Fruit fly (Drosophila melanogaster) whole organism, embryonic: ENCODE measurements around the gene CG7991.

Experiments used
- Bgb ChIP-seq: fragments of 200-800 bp; sonication (Bioruptor generic); IDR thresholded peaks from 2 replicates; pipeline ENCODE4 v1.3.6; 2022; ENCODE audit warnings: missing biosample characterization, missing genetic modification characterization; ENCODE audit not compliant: partially characterized antibody
- CG10321 ChIP-seq: fragments of 200-800 bp; sonication (Bioruptor generic); IDR thresholded peaks from 2 replicates; pipeline ENCODE4 v1.3.6; 2022; ENCODE audit warnings: missing biosample characterization, missing genetic modification characterization
- CG10979 ChIP-seq: fragments of 200-800 bp; sonication (Bioruptor generic); optimal IDR thresholded peaks from 2 replicates; lab custom pipeline; 2018; ENCODE audit warnings: missing biosample characterization, mild to moderate bottlenecking, missing genetic modification characterization, moderate library complexity
- CG11398 ChIP-seq: fragments of 200-800 bp; sonication (Bioruptor generic); optimal IDR thresholded peaks from 2 replicates; lab custom pipeline; 2016; ENCODE audit warnings: missing biosample characterization, missing genetic modification characterization
- CG12071 ChIP-seq: fragments of 200-800 bp; sonication (Bioruptor generic); optimal IDR thresholded peaks from 3 replicates; lab custom pipeline; 2018; ENCODE audit warnings: missing biosample characterization, mild to moderate bottlenecking, missing genetic modification characterization
- CG13424 ChIP-seq: fragments of 200-800 bp; sonication (Bioruptor generic); optimal IDR thresholded peaks from 2 replicates; lab custom pipeline; 2019; ENCODE audit warnings: missing biosample characterization, mild to moderate bottlenecking, missing genetic modification characterization, moderate library complexity
- CG14441 ChIP-seq: fragments of 200-800 bp; sonication (Bioruptor generic); IDR thresholded peaks from 2 replicates; pipeline ENCODE4 v1.3.6; 2022; ENCODE audit warnings: missing biosample characterization, missing genetic modification characterization
- CG14710 ChIP-seq: fragments of 200-800 bp; sonication (Bioruptor generic); optimal IDR thresholded peaks from 3 replicates; lab custom pipeline; 2019; ENCODE audit warnings: missing biosample characterization, mild to moderate bottlenecking, missing genetic modification characterization, moderate library complexity
- CG15011 ChIP-seq: fragments of 200-800 bp; sonication (Bioruptor generic); optimal IDR thresholded peaks from 3 replicates; lab custom pipeline; 2018; ENCODE audit warnings: missing biosample characterization, mild to moderate bottlenecking, missing genetic modification characterization
- CG15514 ChIP-seq: fragments of 200-800 bp; sonication (Bioruptor generic); optimal IDR thresholded peaks from 3 replicates; lab custom pipeline; 2017; ENCODE audit warnings: missing biosample characterization, missing genetic modification characterization, mild to moderate bottlenecking, moderate library complexity, missing genetic modification reagents
- CG16779 ChIP-seq: fragments of 200-800 bp; sonication (Bioruptor generic); IDR thresholded peaks from 2 replicates; pipeline ENCODE4 v1.3.6; 2022; ENCODE audit warnings: missing biosample characterization, missing genetic modification characterization
- CG17802 ChIP-seq: fragments of 200-800 bp; sonication (Bioruptor generic); optimal IDR thresholded peaks from 2 replicates; lab custom pipeline; 2018; ENCODE audit warnings: missing biosample characterization, mild to moderate bottlenecking, missing genetic modification characterization, moderate library complexity
- CG18262 ChIP-seq: fragments of 200-800 bp; optimal IDR thresholded peaks from 3 replicates; lab custom pipeline; 2019; ENCODE audit warnings: missing biosample characterization, mild to moderate bottlenecking, missing genetic modification characterization, moderate library complexity
- CG3065 ChIP-seq: fragments of 200-800 bp; sonication (Bioruptor generic); optimal IDR thresholded peaks from 2 replicates; lab custom pipeline; 2016; ENCODE audit warnings: missing biosample characterization, missing genetic modification characterization
- CG34422 ChIP-seq: fragments of 200-800 bp; sonication (Bioruptor generic); IDR thresholded peaks from 3 replicates; pipeline ENCODE4 v1.3.6; 2022; ENCODE audit warnings: missing biosample characterization, missing genetic modification characterization
- CG7357 ChIP-seq: fragments of 200-800 bp; sonication (Bioruptor generic); IDR thresholded peaks from 3 replicates; pipeline ENCODE4 v1.3.6; 2022; ENCODE audit warnings: missing biosample characterization, missing genetic modification characterization
- CG7928 ChIP-seq: fragments of 200-800 bp; sonication (Bioruptor generic); optimal IDR thresholded peaks from 2 replicates; lab custom pipeline; 2017; ENCODE audit warnings: missing biosample characterization, mild to moderate bottlenecking, missing genetic modification characterization
- CTCF ChIP-seq: fragments of 200-800 bp; sonication (Bioruptor generic); optimal IDR thresholded peaks from 2 replicates; lab custom pipeline; 2017; ENCODE audit warnings: missing biosample characterization, mild to moderate bottlenecking, missing genetic modification characterization, moderate library complexity
- Hey ChIP-seq: fragments of 200-800 bp; sonication (Bioruptor generic); optimal IDR thresholded peaks from 3 replicates; lab custom pipeline; 2018; ENCODE audit warnings: missing biosample characterization, mild to moderate bottlenecking, missing genetic modification characterization
- HmgD ChIP-seq: fragments of 200-800 bp; sonication (Bioruptor generic); optimal IDR thresholded peaks from 3 replicates; lab custom pipeline; 2016; ENCODE audit warnings: missing biosample characterization, missing genetic modification characterization
- PHDP ChIP-seq: fragments of 200-800 bp; sonication (Bioruptor generic); optimal IDR thresholded peaks from 3 replicates; lab custom pipeline; 2018; ENCODE audit warnings: missing biosample characterization, mild to moderate bottlenecking, missing genetic modification characterization, moderate library complexity
- Sox100B ChIP-seq: fragments of 200-800 bp; sonication (Bioruptor generic); optimal IDR thresholded peaks from 3 replicates; lab custom pipeline; 2018; ENCODE audit warnings: missing biosample characterization, mild to moderate bottlenecking, missing genetic modification characterization
- Sox102F ChIP-seq: fragments of 200-800 bp; sonication (Bioruptor generic); optimal IDR thresholded peaks from 2 replicates; lab custom pipeline; 2018; ENCODE audit warnings: missing biosample characterization, mild to moderate bottlenecking, missing genetic modification characterization, moderate library complexity
- Trl ChIP-seq, 3 experiments: fragments of >200 bp in 2 of 3; fragments of 200-800 bp in 1 of 3; sonication (Bioruptor generic) in 1 of 3; optimal IDR thresholded peaks; 2 replicates in 1 of 3; 3 replicates in 2 of 3; lab custom pipeline; 2016 to 2017; ENCODE audit warnings: missing biosample characterization in 1 of 3, missing genetic modification characterization in 1 of 3
- Usf ChIP-seq: fragments of 200-800 bp; sonication (Bioruptor generic); optimal IDR thresholded peaks from 2 replicates; lab custom pipeline; 2017; ENCODE audit warnings: missing genotype, missing biosample characterization, missing genetic modification characterization
- Xrp1 ChIP-seq: fragments of 200-800 bp; sonication (Bioruptor generic); IDR thresholded peaks from 2 replicates; pipeline ENCODE4 v1.3.6; 2022; ENCODE audit warnings: missing biosample characterization, missing genetic modification characterization
- ase ChIP-seq: fragments of 200-800 bp; sonication (Bioruptor generic); IDR thresholded peaks from 3 replicates; pipeline ENCODE4 v1.3.6; 2022; ENCODE audit warnings: missing biosample characterization, missing genetic modification characterization
- az2 ChIP-seq: fragments of 200-800 bp; sonication (Bioruptor generic); optimal IDR thresholded peaks from 3 replicates; lab custom pipeline; 2016; ENCODE audit warnings: missing biosample characterization, missing genetic modification characterization
- crp ChIP-seq, 2 experiments: fragments of 200-800 bp; sonication (Bioruptor generic); optimal IDR thresholded peaks; 2 replicates in 1 of 2; 3 replicates in 1 of 2; lab custom pipeline; 2017; ENCODE audit warnings: missing biosample characterization in 2 of 2, missing genetic modification characterization in 2 of 2, mild to moderate bottlenecking in 1 of 2, moderate library complexity in 1 of 2
- dysf ChIP-seq: fragments of 200-800 bp; sonication (Bioruptor generic); IDR thresholded peaks from 3 replicates; pipeline ENCODE4 v1.3.6; 2022; ENCODE audit warnings: missing biosample characterization, missing genetic modification characterization
- exex ChIP-seq: fragments of 200-800 bp; sonication (Bioruptor generic); optimal IDR thresholded peaks from 4 replicates; lab custom pipeline; 2018; ENCODE audit warnings: missing biosample characterization, mild to moderate bottlenecking, missing genetic modification characterization, moderate library complexity
- gfzf ChIP-seq: fragments of 200-800 bp; sonication (Bioruptor generic); optimal IDR thresholded peaks from 2 replicates; lab custom pipeline; 2016; ENCODE audit warnings: missing biosample characterization, mild to moderate bottlenecking, missing genetic modification characterization, moderate library complexity
- gsb ChIP-seq: fragments of 200-800 bp; sonication (Bioruptor generic); IDR thresholded peaks from 2 replicates; pipeline ENCODE4 v1.3.6; 2022; ENCODE audit warnings: missing biosample characterization, missing genetic modification characterization
- gt ChIP-seq: fragments of 200-800 bp; sonication (Bioruptor generic); IDR thresholded peaks from 2 replicates; pipeline ENCODE4 v1.3.6; 2022; ENCODE audit warnings: missing biosample characterization, missing genetic modification characterization
- ham ChIP-seq: fragments of 200-800 bp; sonication (Bioruptor generic); IDR thresholded peaks from 2 replicates; pipeline ENCODE4 v1.3.6; 2022; ENCODE audit warnings: missing biosample characterization, missing genetic modification characterization
- inv ChIP-seq: fragments of 200-800 bp; sonication (Bioruptor generic); IDR thresholded peaks from 2 replicates; pipeline ENCODE4 v1.3.6; 2022; ENCODE audit warnings: missing biosample characterization, missing genetic modification characterization; ENCODE audit not compliant: partially characterized antibody
- ken ChIP-seq: fragments of 200-800 bp; sonication (Bioruptor generic); IDR thresholded peaks from 3 replicates; pipeline ENCODE4 v1.3.6; 2022; ENCODE audit warnings: missing biosample characterization, missing genetic modification characterization
- lov ChIP-seq, 2 experiments: fragments of 200-800 bp in 1 of 2; fragments of >200 bp in 1 of 2; sonication (Bioruptor generic) in 1 of 2; IDR thresholded peaks in 1 of 2; optimal IDR thresholded peaks in 1 of 2; 2 replicates in 1 of 2; 3 replicates in 1 of 2; pipeline versions ENCODE4 v1.3.6 to Lab custom; 2017 to 2022; ENCODE audit warnings: missing biosample characterization in 1 of 2, missing genetic modification characterization in 1 of 2
- nerfin-2 ChIP-seq: fragments of 200-800 bp; sonication (Bioruptor generic); IDR thresholded peaks from 2 replicates; pipeline ENCODE4 v1.3.6; 2022; ENCODE audit warnings: missing biosample characterization, missing genetic modification characterization; ENCODE audit not compliant: partially characterized antibody
- nmo ChIP-seq: fragments of 200-800 bp; sonication (Bioruptor generic); optimal IDR thresholded peaks from 2 replicates; lab custom pipeline; 2018; ENCODE audit warnings: missing biosample characterization, mild to moderate bottlenecking, missing genetic modification characterization, moderate library complexity
- peb ChIP-seq: fragments of 200-800 bp; sonication (Bioruptor generic); IDR thresholded peaks from 2 replicates; pipeline ENCODE4 v1.3.6; 2022; ENCODE audit warnings: missing biosample characterization, missing genetic modification characterization
- pfk ChIP-seq: fragments of 200-800 bp; sonication (Bioruptor generic); optimal IDR thresholded peaks from 2 replicates; lab custom pipeline; 2018; ENCODE audit warnings: missing biosample characterization, mild to moderate bottlenecking, missing genetic modification characterization, moderate library complexity
- pita ChIP-seq: fragments of 200-800 bp; sonication (Bioruptor generic); optimal IDR thresholded peaks from 2 replicates; lab custom pipeline; 2017; ENCODE audit warnings: missing biosample characterization, mild to moderate bottlenecking, missing genetic modification characterization
- psq ChIP-seq: fragments of 200-800 bp; sonication (Bioruptor generic); optimal IDR thresholded peaks from 2 replicates; lab custom pipeline; 2017; ENCODE audit warnings: missing biosample characterization, missing genetic modification characterization
- ranshi ChIP-seq: fragments of 200-800 bp; sonication (Bioruptor generic); IDR thresholded peaks from 2 replicates; pipeline ENCODE4 v1.3.6; 2022; ENCODE audit warnings: missing biosample characterization, missing genetic modification characterization
- sc ChIP-seq, 3 experiments: fragments of >200 bp in 2 of 3; fragments of 200-800 bp in 1 of 3; sonication (Bioruptor generic) in 1 of 3; optimal IDR thresholded peaks; 2 replicates in 2 of 3; 3 replicates in 1 of 3; lab custom pipeline; 2017; ENCODE audit warnings: mild to moderate bottlenecking in 1 of 3, missing biosample characterization in 1 of 3, missing genetic modification characterization in 1 of 3, missing genetic modification reagents in 1 of 3
- stwl ChIP-seq: fragments of 200-800 bp; sonication (Bioruptor generic); optimal IDR thresholded peaks from 3 replicates; lab custom pipeline; 2018; ENCODE audit warnings: missing biosample characterization, mild to moderate bottlenecking, missing genetic modification characterization, moderate library complexity
- tio ChIP-seq: fragments of 200-800 bp; sonication (Bioruptor generic); optimal IDR thresholded peaks from 2 replicates; lab custom pipeline; 2017; ENCODE audit warnings: missing biosample characterization, missing genetic modification characterization, inconsistent platforms
- trh ChIP-seq: fragments of 200-800 bp; sonication (Bioruptor generic); optimal IDR thresholded peaks from 2 replicates; lab custom pipeline; 2016; ENCODE audit warnings: missing biosample characterization, missing genetic modification characterization
- unpg ChIP-seq: fragments of 200-800 bp; sonication (Bioruptor generic); optimal IDR thresholded peaks from 3 replicates; lab custom pipeline; 2018; ENCODE audit warnings: missing biosample characterization, mild to moderate bottlenecking, missing genetic modification characterization, moderate library complexity

Gene CG7991

DNA sequence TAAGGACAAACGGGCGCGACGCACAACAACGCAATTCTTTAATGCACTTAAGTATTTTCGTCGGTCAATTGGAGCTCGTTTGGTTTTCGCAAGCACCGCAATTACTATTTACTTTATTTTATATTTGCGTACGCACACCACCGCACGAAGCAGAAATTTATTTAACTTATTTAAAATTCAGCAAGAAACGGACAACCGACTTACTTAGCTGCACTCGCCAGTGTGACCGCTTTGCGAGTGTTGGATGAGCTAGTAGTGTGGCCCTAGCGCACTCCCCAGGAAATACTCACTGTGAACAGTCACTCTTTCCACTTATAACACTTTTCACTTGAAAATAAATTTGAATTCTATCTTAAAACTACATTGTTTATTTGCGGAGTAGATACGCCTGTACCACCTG, 56.4 kb downstream of the CG7991 start, which contains the start of gene drpr (continued):
- no peak for TF ChIP-seq PHDP
- TF ChIP-seq stwl (tag; lab: Kevin White, UChicago) = peak; percentile 70
- no peak for TF ChIP-seq pita (GFP tag; lab: Kevin White, UChicago)
- TF ChIP-seq Bgb (GFP tag; lab: Robert Waterston, UW) = peak; percentile 36; the same call in 1 of the 2 replicates
- TF ChIP-seq CG10321 (GFP tag; lab: Robert Waterston, UW) = no peak
- peak; percentile 20 for TF ChIP-seq CG10979
- TF ChIP-seq ken (GFP tag; lab: Robert Waterston, UW) = 0 out of 3 replicates have a peak, but pooled peaks have one; percentile 3
- no peak for TF ChIP-seq nerfin-2 (GFP tag; lab: Robert Waterston, UW)
- TF ChIP-seq Sox100B (GFP tag; lab: Kevin White, UChicago) = peak; percentile 24
- no peak; the same call in 1 of the 2 replicates for TF ChIP-seq ranshi (GFP tag; lab: Robert Waterston, UW)
- no peak for TF ChIP-seq peb (GFP tag; lab: Robert Waterston, UW)
- no peak for TF ChIP-seq Xrp1 (GFP tag; lab: Robert Waterston, UW)
- TF ChIP-seq CG7928 (GFP tag; lab: Kevin White, UChicago) = no peak
- no peak for TF ChIP-seq dysf (GFP tag; lab: Robert Waterston, UW)
- TF ChIP-seq Hey (tag; lab: Kevin White, UChicago) = no peak
- no peak for TF ChIP-seq CG15011 (GFP tag; lab: Kevin White, UChicago)
- TF ChIP-seq Usf = no peak
- no peak for TF ChIP-seq CG7357
- TF ChIP-seq CG15514 (GFP tag; lab: Kevin White, UChicago) = peak; percentile 82
- TF ChIP-seq HmgD (GFP tag; lab: Kevin White, UChicago) = peak; percentile 9
- TF ChIP-seq gt (GFP tag; lab: Robert Waterston, UW) = no peak
- no peak for TF ChIP-seq CTCF (GFP tag; lab: Kevin White, UChicago)
- TF ChIP-seq CG14441 (GFP tag; lab: Robert Waterston, UW) = peak; percentile 14; the same call in 1 of the 2 replicates
- peak; percentile 36 for TF ChIP-seq nmo (GFP tag; lab: Kevin White, UChicago)
- no peak for TF ChIP-seq ase (GFP tag; lab: Robert Waterston, UW)
- no peak for TF ChIP-seq ham (GFP tag; lab: Robert Waterston, UW)
- TF ChIP-seq CG18262 (tag; lab: Kevin White, UChicago) = peak; percentile 42
- no peak for TF ChIP-seq crp (GFP tag; optimal IDR thresholded peaks at IDR 0.05; lab: Kevin White, UChicago)
- TF ChIP-seq CG11398 (GFP tag; lab: Kevin White, UChicago) = no peak
- no peak for TF ChIP-seq inv (GFP tag; lab: Robert Waterston, UW)
- no peak for TF ChIP-seq psq
- no peak for TF ChIP-seq tio (GFP tag; lab: Kevin White, UChicago)
- TF ChIP-seq gsb = no peak
- TF ChIP-seq gfzf = peak; percentile 94
- TF ChIP-seq sc (optimal IDR thresholded peaks at IDR 0.05; lab: Kevin White, UChicago) = no peak
- no peak for TF ChIP-seq sc (GFP tag; optimal IDR thresholded peaks at IDR 0.05; lab: Kevin White, UChicago)
- peak; percentile 74 for TF ChIP-seq CG14710 (tag; lab: Kevin White, UChicago)
- TF ChIP-seq Sox102F (GFP tag; lab: Kevin White, UChicago) = no peak
- no peak for TF ChIP-seq CG16779 (GFP tag; lab: Robert Waterston, UW)
- TF ChIP-seq pfk (GFP tag; lab: Kevin White, UChicago) = no peak
- TF ChIP-seq unpg (GFP tag; lab: Kevin White, UChicago) = peak; percentile 13
- TF ChIP-seq CG17802 = no peak
- no peak for TF ChIP-seq trh (GFP tag; lab: Kevin White, UChicago)
- TF ChIP-seq CG34422 (GFP tag; lab: Robert Waterston, UW) = peak; percentile 71
- no peak for TF ChIP-seq lov (optimal IDR thresholded peaks at IDR 0.05; lab: Kevin White, UChicago)
- no peak for TF ChIP-seq lov (GFP tag; IDR thresholded peaks at IDR 0.05; lab: Robert Waterston, UW)
- TF ChIP-seq Trl (optimal IDR thresholded peaks at IDR 0.05; lab: Kevin White, UChicago) = no peak
- TF ChIP-seq Trl (GFP tag; optimal IDR thresholded peaks at IDR 0.05; lab: Kevin White, UChicago) = peak; percentile 2
- TF ChIP-seq CG3065 (GFP tag; lab: Kevin White, UChicago) = no peak
- no peak for TF ChIP-seq az2 (GFP tag; lab: Kevin White, UChicago)
- TF ChIP-seq CG12071 = no peak
- TF ChIP-seq CG13424 (tag; lab: Kevin White, UChicago) = no peak
- TF ChIP-seq exex (tag; lab: Kevin White, UChicago) = peak; percentile 19
